Worm (Caenorhabditis elegans) whole organism, late embryonic: ENCODE measurements around the gene B0238.9.

Experiments used
- ama-1 ChIP-seq: fragments of 150-350 bp; optimal IDR thresholded peaks from 2 replicates; lab custom pipeline; 2014
- ceh-22 ChIP-seq: sonication (generic microtip); optimal IDR thresholded peaks from 2 replicates; lab custom pipeline; 2017; ENCODE audit warnings: missing biosample characterization, missing genetic modification characterization
- ets-4 ChIP-seq: sonication (generic microtip); optimal IDR thresholded peaks from 2 replicates; lab custom pipeline; 2016; ENCODE audit warnings: missing genetic modification characterization, missing compliant biosample characterization
- hlh-8 ChIP-seq: sonication (generic microtip); optimal IDR thresholded peaks from 2 replicates; lab custom pipeline; 2016; ENCODE audit warnings: missing genotype, missing genetic modification characterization, missing compliant biosample characterization
- pqm-1 ChIP-seq: sonication (generic microtip); optimal IDR thresholded peaks from 2 replicates; lab custom pipeline; 2016; ENCODE audit warnings: missing genetic modification characterization, missing compliant biosample characterization
- sdc-2 ChIP-seq: sonication (generic microtip); optimal IDR thresholded peaks from 2 replicates; lab custom pipeline; 2016; ENCODE audit warnings: missing genotype, missing genetic modification characterization, missing compliant biosample characterization
- tbx-7 ChIP-seq: sonication (generic microtip); optimal IDR thresholded peaks from 2 replicates; lab custom pipeline; 2016; ENCODE audit warnings: missing genotype, missing genetic modification characterization, missing compliant biosample characterization

ce11 chrV:5319477-5319876 is 41.6 kb upstream of the B0238.9 start, which contains the start of gene ceh-34:
- TF ChIP-seq sdc-2 (tag; lab: Kevin White, UChicago) (no peak), pqm-1 (tag; lab: Kevin White, UChicago) (no peak), tbx-7 (tag; lab: Kevin White, UChicago) (no peak), ama-1 (no peak), ceh-22 (tag; lab: Kevin White, UChicago) (no peak), hlh-8 (tag; lab: Kevin White, UChicago) (no peak), ets-4 (tag; lab: Kevin White, UChicago) (no peak)
